Fruit fly (Drosophila melanogaster): ENCODE data around the gene TotC.
A peak's percentile ranks its signal among the peaks of the same experiment; 100 is the strongest.

The TotC gene

DNA sequence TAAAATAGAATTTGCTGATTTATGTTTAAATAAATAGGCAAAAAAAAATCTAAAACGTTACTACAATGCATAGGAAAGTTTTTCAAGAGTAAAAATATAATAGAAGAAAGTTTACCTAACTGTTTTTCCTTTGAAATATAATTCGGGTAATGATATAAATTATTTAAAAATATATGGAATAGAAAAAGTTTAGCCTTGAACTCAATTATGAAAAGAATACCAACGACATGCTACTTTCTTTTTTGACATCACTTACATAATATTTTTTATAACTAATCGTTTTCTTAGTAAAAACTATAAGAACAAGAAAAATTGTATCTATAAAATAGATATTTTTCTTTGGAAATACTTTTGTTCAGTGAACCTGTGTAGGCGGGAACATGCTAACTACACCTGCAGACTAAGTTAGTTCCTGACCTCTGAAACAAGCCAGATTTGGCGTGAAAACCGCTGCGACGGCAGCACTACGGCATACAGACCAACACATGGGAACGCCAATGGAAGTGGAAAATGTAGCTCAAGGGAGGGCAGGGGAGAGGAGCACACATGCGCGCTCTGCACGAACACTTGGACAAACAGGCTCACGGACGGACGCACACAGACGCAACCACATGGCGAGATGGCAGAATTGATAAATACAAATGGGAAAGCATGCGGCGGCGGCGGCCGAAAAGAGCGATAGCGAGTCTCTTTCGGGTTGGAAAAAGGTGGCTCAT is 43.2 kb upstream of the TotC start (continued):
- peak; percentile 63 for TF ChIP-seq CG2678 (tag; optimal IDR thresholded peaks at IDR 0.05)
- TF ChIP-seq B-H2 (GFP tag; optimal IDR thresholded peaks at IDR 0.05): peak; percentile 60
- no peak for TF ChIP-seq Sry-δ (GFP tag; optimal IDR thresholded peaks at IDR 0.05)
- TF ChIP-seq CG6683 (GFP tag; optimal IDR thresholded peaks at IDR 0.05): no peak
- TF ChIP-seq Mrtf (GFP tag; IDR thresholded peaks at IDR 0.05): no peak
- TF ChIP-seq Camta (GFP tag; optimal IDR thresholded peaks at IDR 0.05): no peak
- no peak for TF ChIP-seq CG6765 (GFP tag; optimal IDR thresholded peaks at IDR 0.05)
- TF ChIP-seq dpn (GFP tag; optimal IDR thresholded peaks at IDR 0.05): no peak
- TF ChIP-seq salm (tag; optimal IDR thresholded peaks at IDR 0.05): no peak
- no peak for TF ChIP-seq Six4 (GFP tag; optimal IDR thresholded peaks at IDR 0.05)
- TF ChIP-seq CG8478 (optimal IDR thresholded peaks at IDR 0.05): no peak
- peak; percentile 46; the same call in 1 of the 2 replicates for TF ChIP-seq CG32767 (GFP tag; IDR thresholded peaks at IDR 0.05)
- TF ChIP-seq twi (tag; optimal IDR thresholded peaks at IDR 0.05): peak; percentile 98
- TF ChIP-seq CG15514 (GFP tag; optimal IDR thresholded peaks at IDR 0.05): peak; percentile 52
- TF ChIP-seq croc (GFP tag; conservative IDR thresholded peaks at IDR 0.05): no peak
- TF ChIP-seq scrt (GFP tag; optimal IDR thresholded peaks at IDR 0.05): peak; percentile 3
- peak; percentile 54 for TF ChIP-seq ewg (GFP tag; optimal IDR thresholded peaks at IDR 0.05)
- no peak for TF ChIP-seq CG4424 (GFP tag; optimal IDR thresholded peaks at IDR 0.05)
- TF ChIP-seq eve (GFP tag; optimal IDR thresholded peaks at IDR 0.05): no peak
- peak; percentile 77 for TF ChIP-seq CG17361 (GFP tag; IDR thresholded peaks at IDR 0.05)
- peak; percentile 53 for TF ChIP-seq Meics (GFP tag; optimal IDR thresholded peaks at IDR 0.05)
- no peak for TF ChIP-seq CG11085 (GFP tag; IDR thresholded peaks at IDR 0.05)
- TF ChIP-seq gem (tag; optimal IDR thresholded peaks at IDR 0.05): peak; percentile 61
- TF ChIP-seq Ptx1 (GFP tag; IDR thresholded peaks at IDR 0.05): 0 out of 2 replicates have a peak, but pooled peaks have one; percentile 13
- peak; percentile 76; the same call in 2 of the 3 replicates for TF ChIP-seq ci (GFP tag; IDR thresholded peaks at IDR 0.05)
- TF ChIP-seq slbo (GFP tag; IDR thresholded peaks at IDR 0.05): peak; percentile 46
- no peak for TF ChIP-seq CG42726 (GFP tag; IDR thresholded peaks at IDR 0.05; ENCODE audit: partially characterized antibody)
- peak; percentile 36 for TF ChIP-seq dmrt11E (tag; optimal IDR thresholded peaks at IDR 0.05)
- no peak for TF ChIP-seq CG15696 (tag; optimal IDR thresholded peaks at IDR 0.05)
- TF ChIP-seq Abd-B (GFP tag; optimal IDR thresholded peaks at IDR 0.05): no peak
- no peak for TF ChIP-seq CG12071 (GFP tag; optimal IDR thresholded peaks at IDR 0.05)
- TF ChIP-seq btn (GFP tag; optimal IDR thresholded peaks at IDR 0.05): no peak
- TF ChIP-seq CG31365 (tag; optimal IDR thresholded peaks at IDR 0.05): no peak
- TF ChIP-seq gfzf (GFP tag; optimal IDR thresholded peaks at IDR 0.05): no peak
- TF ChIP-seq CG14710 (tag; optimal IDR thresholded peaks at IDR 0.05): peak; percentile 18
- no peak for TF ChIP-seq sima (GFP tag; optimal IDR thresholded peaks at IDR 0.05)
- TF ChIP-seq Spps (tag; optimal IDR thresholded peaks at IDR 0.05): no peak
- no peak for TF ChIP-seq prd (optimal IDR thresholded peaks at IDR 0.05)
- TF ChIP-seq prd (GFP tag; IDR thresholded peaks at IDR 0.05): peak; percentile 23; the same call in 2 of the 3 replicates
- peak; percentile 48 for TF ChIP-seq CG7987 (GFP tag; optimal IDR thresholded peaks at IDR 0.05)
- TF ChIP-seq pum (GFP tag; optimal IDR thresholded peaks at IDR 0.05): no peak
- peak; percentile 17 for TF ChIP-seq CrebB (tag; optimal IDR thresholded peaks at IDR 0.05)
- no peak for TF ChIP-seq lov (optimal IDR thresholded peaks at IDR 0.05)
- 0 out of 3 replicates have a peak, but pooled peaks have one; percentile 59 for TF ChIP-seq lov (GFP tag; IDR thresholded peaks at IDR 0.05)
- TF ChIP-seq stwl (tag; optimal IDR thresholded peaks at IDR 0.05): no peak
- no peak for TF ChIP-seq CG4820 (GFP tag; optimal IDR thresholded peaks at IDR 0.05)
- TF ChIP-seq gce (GFP tag; IDR thresholded peaks at IDR 0.05): 0 out of 3 replicates have a peak, but pooled peaks have one; percentile 11
- TF ChIP-seq CG13424 (tag; optimal IDR thresholded peaks at IDR 0.05): peak; percentile 28
- TF ChIP-seq Atf6 (GFP tag; IDR thresholded peaks at IDR 0.05): peak; percentile 30; the same call in 1 of the 2 replicates
- no peak for TF ChIP-seq klu (GFP tag; IDR thresholded peaks at IDR 0.05)

All from whole organism, embryonic.